Worm (Caenorhabditis elegans) whole organism, L4/young adult: ENCODE results near the gene ZK822.9.

Source experiments
- W03F9.2 ChIP-seq: fragments of 150-350 bp; optimal IDR thresholded peaks from 2 replicates; lab custom pipeline; 2014; ENCODE audit warnings: missing biosample characterization, missing genetic modification characterization
- dao-5 ChIP-seq: sonication (generic microtip); optimal IDR thresholded peaks from 2 replicates; lab custom pipeline; 2016; ENCODE audit warnings: missing genotype, missing genetic modification characterization, moderate library complexity, missing compliant biosample characterization
- him-1 ChIP-seq: sonication (generic microtip); optimal IDR thresholded peaks from 2 replicates; lab custom pipeline; 2016; ENCODE audit warnings: missing genotype, missing genetic modification reagents, missing genetic modification characterization, missing compliant biosample characterization

ce11 chrIV:11901215-11901614 is 14.5 kb upstream of the ZK822.9 start:
- TF ChIP-seq W03F9.2 (tag; lab: Kevin White, UChicago) (no peak), him-1 (tag; lab: Kevin White, UChicago) (no peak), dao-5 (tag; lab: Kevin White, UChicago) (no peak)
